Worm (Caenorhabditis elegans) whole organism, mixed stage, embryonic: Measurements from ENCODE around the gene srv-9.

ENCODE experiments used
- lsy-2 ChIP-seq: fragments of 150-350 bp; optimal IDR thresholded peaks from 2 replicates; lab custom pipeline; 2014; ENCODE audit warnings: missing biosample characterization, missing genetic modification characterization
- mep-1 ChIP-seq: fragments of 150-350 bp; optimal IDR thresholded peaks from 2 replicates; lab custom pipeline; 2017; ENCODE audit warnings: missing biosample characterization, missing genetic modification reagents, missing genetic modification characterization, inconsistent platforms
- nhr-237 ChIP-seq: fragments of 150-350 bp; optimal IDR thresholded peaks from 2 replicates; lab custom pipeline; 2014; ENCODE audit warnings: missing biosample characterization, missing genetic modification characterization
- nhr-76 ChIP-seq: sonication (generic microtip); optimal IDR thresholded peaks from 2 replicates; lab custom pipeline; 2017; ENCODE audit warnings: missing biosample characterization, missing genetic modification characterization
- ztf-11 ChIP-seq: fragments of 150-350 bp; optimal IDR thresholded peaks from 2 replicates; lab custom pipeline; 2014; ENCODE audit warnings: missing biosample characterization, missing genetic modification characterization

DNA sequence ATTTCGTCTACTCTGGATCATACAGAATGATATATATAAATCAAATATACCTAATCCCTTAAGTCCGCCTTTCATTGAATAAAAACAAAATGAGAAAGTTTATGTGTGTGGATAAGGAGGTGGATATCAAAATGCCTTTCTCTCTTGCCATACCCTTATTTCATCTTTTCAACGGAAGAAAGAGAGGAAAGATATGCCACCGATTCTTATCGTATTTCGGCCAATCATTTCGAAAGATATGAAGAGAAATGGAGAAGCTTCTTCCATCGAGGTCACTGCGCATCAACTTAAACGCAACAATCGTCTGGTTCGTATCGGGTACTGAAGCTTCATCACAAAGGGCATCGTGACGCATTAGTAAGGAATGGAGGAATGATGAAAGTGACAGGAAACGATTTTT lies 9.6 kb downstream of the srv-9 start:
- TF ChIP-seq mep-1 (tag; lab: Kevin White, UChicago) = no peak
- no peak for TF ChIP-seq ztf-11 (tag; lab: Kevin White, UChicago)
- no peak for TF ChIP-seq lsy-2 (tag; lab: Kevin White, UChicago)
- no peak for TF ChIP-seq nhr-237 (tag; lab: Kevin White, UChicago)
- no peak for TF ChIP-seq nhr-76 (tag; lab: Kevin White, UChicago)
